Fruit fly (Drosophila melanogaster) whole organism, prepupa: ENCODE measurements around the gene Dr.

Experiments used
- CG11762 ChIP-seq: fragments of 200-800 bp; sonication (Bioruptor generic); optimal IDR thresholded peaks from 3 replicates; lab custom pipeline; 2016; ENCODE audit warnings: missing biosample characterization, missing genetic modification characterization; ENCODE audit not compliant: insufficient read depth
- CG15336 ChIP-seq: fragments of 200-800 bp; sonication (Bioruptor generic); IDR thresholded peaks from 2 replicates; pipeline ENCODE4 v1.3.6; 2022; ENCODE audit warnings: missing biosample characterization, missing genetic modification characterization
- CG16779 ChIP-seq: fragments of 200-800 bp; sonication (Bioruptor generic); optimal IDR thresholded peaks from 3 replicates; lab custom pipeline; 2017; ENCODE audit warnings: missing biosample characterization, mild to moderate bottlenecking, missing genetic modification characterization
- CG6276 ChIP-seq: fragments of 200-800 bp; sonication (Bioruptor generic); optimal IDR thresholded peaks from 2 replicates; lab custom pipeline; 2017; ENCODE audit warnings: missing biosample characterization, mild to moderate bottlenecking, missing genetic modification characterization
- CG6808 ChIP-seq: fragments of 200-800 bp; sonication (Bioruptor generic); optimal IDR thresholded peaks from 3 replicates; lab custom pipeline; 2017; ENCODE audit warnings: missing biosample characterization, missing genetic modification characterization, mild to moderate bottlenecking, moderate library complexity, missing genetic modification reagents
- Eip93F ChIP-seq: fragments of 200-800 bp; sonication (Bioruptor generic); optimal IDR thresholded peaks from 2 replicates; lab custom pipeline; 2016; ENCODE audit warnings: missing biosample characterization, mild to moderate bottlenecking, missing genetic modification characterization
- Ets21C ChIP-seq: fragments of 200-800 bp; sonication (Bioruptor generic); optimal IDR thresholded peaks from 3 replicates; lab custom pipeline; 2016; ENCODE audit warnings: missing biosample characterization, missing genetic modification characterization
- Lpt ChIP-seq: fragments of 200-800 bp; sonication (Bioruptor generic); optimal IDR thresholded peaks from 3 replicates; lab custom pipeline; 2016; ENCODE audit warnings: missing biosample characterization, missing genetic modification characterization
- OdsH ChIP-seq: fragments of 200-800 bp; sonication (Bioruptor generic); optimal IDR thresholded peaks from 3 replicates; lab custom pipeline; 2016; ENCODE audit warnings: missing biosample characterization, missing genetic modification characterization
- Sox15 ChIP-seq: fragments of 200-800 bp; sonication (Bioruptor generic); optimal IDR thresholded peaks from 3 replicates; lab custom pipeline; 2016; ENCODE audit warnings: missing biosample characterization, missing genetic modification characterization
- acj6 ChIP-seq: fragments of 200-800 bp; sonication (Bioruptor generic); optimal IDR thresholded peaks from 3 replicates; lab custom pipeline; 2016; ENCODE audit warnings: missing biosample characterization, missing genetic modification characterization
- lz ChIP-seq: fragments of 200-800 bp; sonication (Bioruptor generic); optimal IDR thresholded peaks from 3 replicates; lab custom pipeline; 2016; ENCODE audit warnings: missing biosample characterization, missing genetic modification characterization

DNA sequence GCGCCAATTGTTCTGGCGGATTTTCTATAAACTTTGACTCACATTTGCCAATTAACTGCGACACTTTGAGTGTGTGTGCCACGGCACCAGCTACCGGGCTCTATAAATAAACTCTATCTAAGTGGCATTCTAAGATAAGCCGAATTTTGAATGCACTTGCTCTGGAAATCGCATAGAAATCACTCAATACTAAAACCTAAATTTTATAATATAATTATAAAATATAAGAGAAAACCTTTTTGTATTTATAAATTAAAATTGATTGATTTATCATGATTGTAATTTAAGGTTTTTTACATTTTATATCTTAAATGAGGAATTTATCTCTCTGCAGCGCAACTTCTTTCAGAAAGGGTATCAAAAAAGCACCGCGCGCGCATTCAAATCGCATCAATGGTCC is 7.0 kb upstream of the Dr start:
- TF ChIP-seq OdsH (GFP tag; lab: Kevin White, UChicago), result no peak
- no peak for TF ChIP-seq CG6808 (GFP tag; lab: Kevin White, UChicago)
- no peak for TF ChIP-seq CG16779 (tag; lab: Kevin White, UChicago)
- no peak for TF ChIP-seq lz
- no peak for TF ChIP-seq CG15336 (GFP tag; lab: Robert Waterston, UW)
- no peak for TF ChIP-seq Eip93F
- TF ChIP-seq CG11762 (GFP tag; lab: Kevin White, UChicago), result no peak
- TF ChIP-seq Lpt (GFP tag; lab: Kevin White, UChicago), result no peak
- no peak for TF ChIP-seq acj6 (GFP tag; lab: Kevin White, UChicago)
- no peak for TF ChIP-seq CG6276 (GFP tag; lab: Kevin White, UChicago)
- no peak for TF ChIP-seq Ets21C (GFP tag; lab: Kevin White, UChicago)
- no peak for TF ChIP-seq Sox15 (GFP tag; lab: Kevin White, UChicago)
